Fruit fly (Drosophila melanogaster) whole organism, embryonic: ENCODE measurements around the gene EAChm.

Source experiments
- CG10274 ChIP-seq: fragments of 200-800 bp; sonication (Bioruptor generic); optimal IDR thresholded peaks from 3 replicates; lab custom pipeline; 2017; ENCODE audit warnings: missing biosample characterization, mild to moderate bottlenecking, missing genetic modification characterization
- CG8089 ChIP-seq: fragments of 200-800 bp; sonication (Bioruptor generic); optimal IDR thresholded peaks from 3 replicates; lab custom pipeline; 2016; ENCODE audit warnings: missing biosample characterization, missing genetic modification characterization
- CrebB ChIP-seq: fragments of 200-800 bp; sonication (Bioruptor generic); optimal IDR thresholded peaks from 3 replicates; lab custom pipeline; 2018; ENCODE audit warnings: missing biosample characterization, mild to moderate bottlenecking, missing genetic modification characterization
- D19B ChIP-seq: fragments of 200-800 bp; sonication (Bioruptor generic); optimal IDR thresholded peaks from 2 replicates; lab custom pipeline; 2017; ENCODE audit warnings: missing biosample characterization, mild to moderate bottlenecking, missing genetic modification characterization
- Fer1 ChIP-seq: fragments of 200-800 bp; sonication (Bioruptor generic); optimal IDR thresholded peaks from 2 replicates; lab custom pipeline; 2017; ENCODE audit warnings: missing biosample characterization, mild to moderate bottlenecking, missing genetic modification characterization
- bsh ChIP-seq, 2 experiments: fragments of 200-800 bp; sonication (Bioruptor generic); optimal IDR thresholded peaks; 2 replicates each; lab custom pipeline; 2017 to 2018; ENCODE audit warnings: mild to moderate bottlenecking in 2 of 2, missing biosample characterization in 2 of 2, missing genetic modification characterization in 2 of 2, moderate library complexity in 1 of 2
- kah ChIP-seq: fragments of 200-800 bp; sonication (Bioruptor generic); optimal IDR thresholded peaks from 2 replicates; lab custom pipeline; 2018; ENCODE audit warnings: missing biosample characterization, mild to moderate bottlenecking, missing genetic modification characterization

dm6 chr3L:15084288-15084687 lies 29.7 kb downstream of the EAChm start:
- no peak for TF ChIP-seq CG10274 (GFP tag; lab: Kevin White, UChicago)
- TF ChIP-seq bsh (GFP tag; optimal IDR thresholded peaks at IDR 0.05; lab: Kevin White, UChicago), result no peak
- no peak for TF ChIP-seq CG8089 (GFP tag; lab: Kevin White, UChicago)
- TF ChIP-seq D19B (GFP tag; lab: Kevin White, UChicago), result no peak
- no peak for TF ChIP-seq Fer1 (GFP tag; lab: Kevin White, UChicago)
- TF ChIP-seq kah, result no peak
- TF ChIP-seq CrebB (tag; lab: Kevin White, UChicago), result no peak
